Fruit fly (Drosophila melanogaster) Kc167 (cell line): ENCODE data around the gene ICA69.

ENCODE experiments used
- Myc ChIP-seq: fragments of >200 bp; optimal IDR thresholded peaks from 2 replicates; lab custom pipeline; 2017; ENCODE audit warnings: missing external identifiers
- h ChIP-seq: fragments of >200 bp; optimal IDR thresholded peaks from 3 replicates; lab custom pipeline; 2018; ENCODE audit warnings: missing external identifiers
- insv ChIP-seq: fragments of >200 bp; optimal IDR thresholded peaks from 3 replicates; lab custom pipeline; 2018; ENCODE audit warnings: missing external identifiers
- psq ChIP-seq: fragments of >200 bp; optimal IDR thresholded peaks from 2 replicates; lab custom pipeline; 2017; ENCODE audit warnings: missing external identifiers

DNA sequence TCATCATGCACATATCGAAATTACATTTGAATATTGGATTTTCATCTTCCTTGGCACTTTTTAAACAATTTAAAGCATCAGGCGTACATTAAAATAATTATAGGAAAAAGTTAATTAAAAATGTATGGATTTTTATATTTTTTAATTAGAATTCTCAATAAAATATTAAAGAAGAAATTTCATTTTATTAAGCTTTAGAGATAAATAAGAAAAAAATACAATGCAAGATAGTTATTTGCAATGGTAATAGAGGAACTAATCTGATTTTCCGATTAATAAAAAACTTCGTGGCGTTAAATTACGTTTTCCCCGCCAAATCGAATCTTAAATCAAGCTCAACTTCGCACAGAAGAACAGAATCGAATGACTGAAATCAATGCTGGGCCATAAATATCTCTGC lies 9.9 kb upstream of the ICA69 start, which contains the start of gene CG43938:
- TF ChIP-seq psq (no peak), Myc (lab: Kevin White, UChicago) (no peak), h (lab: Kevin White, UChicago) (no peak), insv (lab: Kevin White, UChicago) (no peak)
